Worm (Caenorhabditis elegans) whole organism, early embryonic: ENCODE data around the gene Y38H6C.4.

ENCODE experiments used
- ama-1 ChIP-seq: fragments of 150-350 bp; optimal IDR thresholded peaks from 2 replicates; lab custom pipeline; 2014
- flt-1 ChIP-seq: fragments of 200-800 bp; sonication (Bioruptor generic); IDR thresholded peaks from 2 replicates; pipeline ENCODE4 v1.3.6; 2022; ENCODE audit warnings: missing genetic modification characterization, missing compliant biosample characterization
- hnd-1 ChIP-seq: sonication (generic microtip); optimal IDR thresholded peaks from 2 replicates; lab custom pipeline; 2016; ENCODE audit warnings: missing genetic modification characterization, missing compliant biosample characterization
- pes-1 ChIP-seq: fragments of 200-800 bp; sonication (Bioruptor generic); IDR thresholded peaks from 2 replicates; pipeline ENCODE4 v1.3.6; 2022; ENCODE audit warnings: missing genetic modification reagents, missing genetic modification characterization, missing compliant biosample characterization
- scrt-1 ChIP-seq: fragments of 200-800 bp; sonication (Bioruptor generic); IDR thresholded peaks from 2 replicates; pipeline ENCODE4 v1.3.6; 2022; ENCODE audit warnings: missing genetic modification characterization, missing compliant biosample characterization
- sea-1 ChIP-seq: fragments of 200-800 bp; sonication (Bioruptor generic); conservative IDR thresholded peaks from 2 replicates; pipeline ENCODE4 v1.3.6; 2022; ENCODE audit warnings: missing genetic modification characterization, missing compliant biosample characterization
- tra-4 ChIP-seq: sonication (generic microtip); optimal IDR thresholded peaks from 2 replicates; lab custom pipeline; 2017; ENCODE audit warnings: missing genetic modification characterization, missing compliant biosample characterization

DNA sequence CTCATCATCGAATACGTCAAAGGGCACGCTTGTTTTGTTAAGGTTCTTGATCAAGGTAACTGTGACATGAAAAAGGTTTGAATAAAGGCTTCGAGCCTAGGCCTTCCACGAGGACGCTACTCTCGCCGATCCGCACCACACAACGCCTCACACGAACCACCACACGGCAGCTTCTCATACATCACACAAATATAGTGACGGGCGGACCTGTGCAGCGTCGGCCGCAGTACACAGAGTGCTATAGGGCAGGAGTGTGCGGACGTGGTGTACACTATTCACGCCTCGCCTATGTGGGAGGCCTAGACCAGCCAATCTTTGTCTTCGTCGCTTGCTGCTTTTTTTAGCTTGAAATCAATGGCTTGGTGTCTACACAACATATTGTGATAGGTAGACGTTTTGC, 49.3 kb downstream of the Y38H6C.4 start:
- no peak for TF ChIP-seq hnd-1
- TF ChIP-seq ama-1 = no peak
- peak; percentile 54; the same call in 1 of the 2 replicates for TF ChIP-seq scrt-1 (GFP tag; lab: Robert Waterston, UW)
- no peak for TF ChIP-seq sea-1 (GFP tag; lab: Robert Waterston, UW)
- TF ChIP-seq tra-4 (tag; lab: Kevin White, UChicago) = no peak
- no peak for TF ChIP-seq flt-1 (GFP tag; lab: Robert Waterston, UW)
- TF ChIP-seq pes-1 (GFP tag; lab: Robert Waterston, UW) = no peak
